Fruit fly (Drosophila melanogaster) whole organism, wandering third instar larva: ENCODE results near the gene S-Lap3.

ENCODE experiments used
- CG32264 ChIP-seq: fragments of 200-800 bp; sonication (Bioruptor generic); optimal IDR thresholded peaks from 2 replicates; lab custom pipeline; 2016; ENCODE audit warnings: missing biosample characterization, missing genetic modification characterization
- CG9705 ChIP-seq: fragments of 200-800 bp; sonication (Bioruptor generic); optimal IDR thresholded peaks from 2 replicates; lab custom pipeline; 2018; ENCODE audit warnings: missing biosample characterization, mild to moderate bottlenecking, missing genetic modification characterization
- CrebA ChIP-seq: fragments of 200-800 bp; sonication (Bioruptor generic); optimal IDR thresholded peaks from 2 replicates; lab custom pipeline; 2016; ENCODE audit warnings: missing biosample characterization, mild to moderate bottlenecking, missing genetic modification characterization, borderline replicate concordance
- Dfd ChIP-seq: fragments of >200 bp; optimal IDR thresholded peaks from 2 replicates; lab custom pipeline; 2017; ENCODE audit warnings: missing biosample characterization, missing genetic modification characterization
- Dif ChIP-seq: fragments of 200-275, 200-300 bp; sonication (Bioruptor generic); optimal IDR thresholded peaks from 2 replicates; lab custom pipeline; 2018; ENCODE audit warnings: missing biosample characterization, missing genetic modification characterization; ENCODE audit not compliant: partially characterized antibody
- GATAd ChIP-seq: sonication (Bioruptor generic); optimal IDR thresholded peaks from 2 replicates; lab custom pipeline; 2016; ENCODE audit warnings: missing biosample characterization, missing genetic modification characterization
- HLH106 ChIP-seq: fragments of 200-800 bp; optimal IDR thresholded peaks from 3 replicates; lab custom pipeline; 2019; ENCODE audit warnings: missing biosample characterization, mild to moderate bottlenecking, missing genetic modification characterization, moderate library complexity
- Hnf4 ChIP-seq: fragments of 200-800 bp; sonication (Bioruptor generic); optimal IDR thresholded peaks from 2 replicates; lab custom pipeline; 2016; ENCODE audit warnings: missing biosample characterization, mild to moderate bottlenecking, missing genetic modification characterization
- Hr78 ChIP-seq: fragments of >200 bp; optimal IDR thresholded peaks from 2 replicates; lab custom pipeline; 2017; ENCODE audit warnings: missing biosample characterization, missing genetic modification characterization
- Hr83 ChIP-seq: fragments of 200-300 bp; sonication (Bioruptor generic); optimal IDR thresholded peaks from 2 replicates; lab custom pipeline; 2016; ENCODE audit warnings: missing biosample characterization, mild to moderate bottlenecking, missing genetic modification characterization, moderate library complexity; ENCODE audit not compliant: poor library complexity, severe bottlenecking
- Mio ChIP-seq: sonication (Bioruptor generic); optimal IDR thresholded peaks from 2 replicates; lab custom pipeline; 2016; ENCODE audit warnings: missing biosample characterization, missing genetic modification characterization
- N ChIP-seq: fragments of >200 bp; optimal IDR thresholded peaks from 2 replicates; lab custom pipeline; 2018; ENCODE audit warnings: missing biosample characterization, missing external identifiers, missing genetic modification characterization
- Rel ChIP-seq, 2 experiments: fragments of 200-800 bp; sonication (Bioruptor generic) in 1 of 2; optimal IDR thresholded peaks; 2 replicates in 1 of 2; 3 replicates in 1 of 2; lab custom pipeline; 2016 to 2019; ENCODE audit warnings: mild to moderate bottlenecking in 2 of 2, missing biosample characterization in 2 of 2, missing genetic modification characterization in 2 of 2, moderate library complexity in 1 of 2
- Sp1 ChIP-seq: fragments of 200-800 bp; sonication (Bioruptor generic); optimal IDR thresholded peaks from 3 replicates; lab custom pipeline; 2019; ENCODE audit warnings: missing biosample characterization, mild to moderate bottlenecking, missing genetic modification characterization, moderate library complexity
- Vsx2 ChIP-seq: fragments of 200-300, 225-300 bp; sonication (Bioruptor generic); optimal IDR thresholded peaks from 2 replicates; lab custom pipeline; 2018; ENCODE audit warnings: missing biosample characterization, missing genetic modification characterization; ENCODE audit not compliant: partially characterized antibody
- br ChIP-seq: fragments of 200-800 bp; sonication (Bioruptor generic); optimal IDR thresholded peaks from 2 replicates; lab custom pipeline; 2016; ENCODE audit warnings: missing biosample characterization, missing genetic modification characterization
- brk ChIP-seq: fragments of 200-800 bp; sonication (Bioruptor generic); optimal IDR thresholded peaks from 2 replicates; lab custom pipeline; 2016; ENCODE audit warnings: missing biosample characterization, mild to moderate bottlenecking, missing genetic modification characterization
- dl ChIP-seq, 2 experiments: fragments of 175-275, 200-275 bp in 1 of 2; fragments of 200-275 bp in 1 of 2; sonication (Bioruptor generic); optimal IDR thresholded peaks; lab custom pipeline; 2018; ENCODE audit warnings: mild to moderate bottlenecking in 2 of 2, missing biosample characterization in 2 of 2, missing genetic modification characterization in 2 of 2, moderate library complexity in 2 of 2; ENCODE audit not compliant: partially characterized antibody in 2 of 2, insufficient read depth in 1 of 2
- dsf ChIP-seq: sonication (Bioruptor generic); optimal IDR thresholded peaks from 2 replicates; lab custom pipeline; 2016; ENCODE audit warnings: missing biosample characterization, missing genetic modification characterization, borderline replicate concordance
- ey ChIP-seq: fragments of 200-800 bp; sonication (Bioruptor generic); optimal IDR thresholded peaks from 2 replicates; lab custom pipeline; 2016; ENCODE audit warnings: missing biosample characterization, missing genetic modification characterization
- foxo ChIP-seq, 2 experiments: fragments of 200-800 bp; sonication (Bioruptor generic); optimal IDR thresholded peaks; 2 replicates in 1 of 2; 3 replicates in 1 of 2; lab custom pipeline; 2016 to 2017; ENCODE audit warnings: missing biosample characterization in 2 of 2, missing genetic modification characterization in 2 of 2
- fru ChIP-seq: fragments of 200-800 bp; sonication (Bioruptor generic); optimal IDR thresholded peaks from 3 replicates; lab custom pipeline; 2016; ENCODE audit warnings: missing biosample characterization, mild to moderate bottlenecking, missing genetic modification characterization
- h ChIP-seq: fragments of 200-800 bp; sonication (Bioruptor generic); optimal IDR thresholded peaks from 3 replicates; lab custom pipeline; 2016; ENCODE audit warnings: missing biosample characterization, mild to moderate bottlenecking, missing genetic modification characterization
- jim ChIP-seq: fragments of 175-275, 200-325 bp; sonication (Bioruptor generic); optimal IDR thresholded peaks from 2 replicates; lab custom pipeline; 2016; ENCODE audit warnings: missing biosample characterization, mild to moderate bottlenecking, missing genetic modification characterization
- lola ChIP-seq: fragments of >200 bp; optimal IDR thresholded peaks from 2 replicates; lab custom pipeline; 2017; ENCODE audit warnings: missing biosample characterization, missing genetic modification characterization
- pan ChIP-seq: fragments of >200 bp; optimal IDR thresholded peaks from 2 replicates; lab custom pipeline; 2017
- psq ChIP-seq: fragments of 200-800 bp; sonication (Bioruptor generic); optimal IDR thresholded peaks from 3 replicates; lab custom pipeline; 2017; ENCODE audit warnings: missing biosample characterization, mild to moderate bottlenecking, missing genetic modification characterization, moderate library complexity
- sage ChIP-seq: fragments of 200-800 bp; sonication (Bioruptor generic); optimal IDR thresholded peaks from 2 replicates; lab custom pipeline; 2016; ENCODE audit warnings: missing biosample characterization, mild to moderate bottlenecking, missing genetic modification characterization
- sv ChIP-seq: fragments of 200-800 bp; sonication (Bioruptor generic); optimal IDR thresholded peaks from 3 replicates; lab custom pipeline; 2016; ENCODE audit warnings: missing biosample characterization, missing genetic modification characterization
- tai ChIP-seq: sonication (Bioruptor generic); optimal IDR thresholded peaks from 2 replicates; lab custom pipeline; 2016; ENCODE audit warnings: missing biosample characterization, missing genetic modification characterization
- woc ChIP-seq: sonication (Bioruptor generic); optimal IDR thresholded peaks from 2 replicates; lab custom pipeline; 2016; ENCODE audit warnings: missing biosample characterization, mild to moderate bottlenecking, missing genetic modification characterization

The S-Lap3 gene

dm6 chr3L:10464887-10465286 lies at the start of gene S-Lap3:
S-Lap3 (plus strand) TSS chr3L:10465187.
- no peak for TF ChIP-seq fru (GFP tag; lab: Kevin White, UChicago)
- no peak for TF ChIP-seq Hnf4 (GFP tag; lab: Kevin White, UChicago)
- no peak for TF ChIP-seq Sp1 (GFP tag; lab: Kevin White, UChicago)
- no peak for TF ChIP-seq psq (GFP tag; lab: Kevin White, UChicago)
- TF ChIP-seq brk (GFP tag; lab: Kevin White, UChicago), result no peak
- TF ChIP-seq ey (GFP tag; lab: Kevin White, UChicago), result no peak
- no peak for TF ChIP-seq Hr78 (GFP tag; lab: Kevin White, UChicago)
- no peak for TF ChIP-seq sv (GFP tag; lab: Kevin White, UChicago)
- TF ChIP-seq sage, result no peak
- no peak for TF ChIP-seq Hr83 (GFP tag; lab: Kevin White, UChicago)
- TF ChIP-seq N (GFP tag; lab: Kevin White, UChicago), result no peak
- no peak for TF ChIP-seq Dif
- TF ChIP-seq lola (GFP tag; lab: Kevin White, UChicago), result no peak
- no peak for TF ChIP-seq pan (lab: Kevin White, UChicago)
- no peak for TF ChIP-seq Vsx2 (GFP tag; lab: Kevin White, UChicago)
- TF ChIP-seq Dfd (GFP tag; lab: Kevin White, UChicago), result no peak
- no peak for TF ChIP-seq dsf (GFP tag; lab: Kevin White, UChicago)
- no peak for TF ChIP-seq CG32264 (GFP tag; lab: Kevin White, UChicago)
- no peak for TF ChIP-seq dl (GFP tag; optimal IDR thresholded peaks at IDR 0.05; lab: Kevin White, UChicago; ENCODE audit: insufficient read depth in 1 of 2, partially characterized antibody in 2 of 2)
- no peak for TF ChIP-seq GATAd (GFP tag; lab: Kevin White, UChicago)

dm6 chr3L:10418401-10418800 lies 46.6 kb upstream of the S-Lap3 start:
- TF ChIP-seq jim (no peak), Hnf4 (GFP tag; lab: Kevin White, UChicago) (peak; percentile 7)

dm6 chr3L:10427318-10427717 lies 37.7 kb upstream of the S-Lap3 start:
- TF ChIP-seq brk (GFP tag; lab: Kevin White, UChicago), result no peak
- TF ChIP-seq Hnf4 (GFP tag; lab: Kevin White, UChicago), result no peak
- no peak for TF ChIP-seq lola (GFP tag; lab: Kevin White, UChicago)
- TF ChIP-seq br (GFP tag; lab: Kevin White, UChicago), result no peak
- TF ChIP-seq foxo (GFP tag; optimal IDR thresholded peaks at IDR 0.05; lab: Kevin White, UChicago), result no peak
- TF ChIP-seq Dfd (GFP tag; lab: Kevin White, UChicago), result no peak
- TF ChIP-seq h (GFP tag; lab: Kevin White, UChicago), result no peak
- TF ChIP-seq jim, result no peak
- no peak for TF ChIP-seq CG32264 (GFP tag; lab: Kevin White, UChicago)
- TF ChIP-seq Mio, result no peak
- no peak for TF ChIP-seq tai (GFP tag; lab: Kevin White, UChicago)

dm6 chr3L:10428027-10428426 lies 37.0 kb upstream of the S-Lap3 start:
- TF ChIP-seq CG32264 (GFP tag; lab: Kevin White, UChicago) (no peak), CrebA (no peak), jim (no peak), Sp1 (GFP tag; lab: Kevin White, UChicago) (no peak), HLH106 (tag; lab: Kevin White, UChicago) (no peak), Dfd (GFP tag; lab: Kevin White, UChicago) (no peak)

- TF ChIP-seq h (GFP tag; lab: Kevin White, UChicago) (no peak), Hnf4 (GFP tag; lab: Kevin White, UChicago) (no peak), CG9705 (GFP tag; lab: Kevin White, UChicago) (no peak), Rel (GFP tag; optimal IDR thresholded peaks at IDR 0.05; lab: Kevin White, UChicago) (no peak), Rel (tag; optimal IDR thresholded peaks at IDR 0.05; lab: Kevin White, UChicago) (no peak), foxo (GFP tag; optimal IDR thresholded peaks at IDR 0.05; lab: Kevin White, UChicago) (no peak), woc (GFP tag; lab: Kevin White, UChicago) (no peak), dl (GFP tag; optimal IDR thresholded peaks at IDR 0.05; lab: Kevin White, UChicago; ENCODE audit: insufficient read depth in 1 of 2, partially characterized antibody in 2 of 2) (no peak), HLH106 (tag; lab: Kevin White, UChicago) (no peak), Hr78 (GFP tag; lab: Kevin White, UChicago) (no peak), CG32264 (GFP tag; lab: Kevin White, UChicago) (no peak), Vsx2 (GFP tag; lab: Kevin White, UChicago) (no peak), Hr83 (GFP tag; lab: Kevin White, UChicago) (no peak), Dif (no peak), br (GFP tag; lab: Kevin White, UChicago) (no peak)
These were observed 36.2 kb upstream of the S-Lap3 start for dm6 chr3L:10428746-10429145.
